Worm (Caenorhabditis elegans) whole organism, L4/young adult: ENCODE results near the gene F58F12.1.

ENCODE experiments used
- dao-5 ChIP-seq: sonication (generic microtip); optimal IDR thresholded peaks from 2 replicates; lab custom pipeline; 2016; ENCODE audit warnings: missing genotype, missing genetic modification characterization, moderate library complexity, missing compliant biosample characterization
- him-1 ChIP-seq: sonication (generic microtip); optimal IDR thresholded peaks from 2 replicates; lab custom pipeline; 2016; ENCODE audit warnings: missing genotype, missing genetic modification reagents, missing genetic modification characterization, missing compliant biosample characterization

DNA sequence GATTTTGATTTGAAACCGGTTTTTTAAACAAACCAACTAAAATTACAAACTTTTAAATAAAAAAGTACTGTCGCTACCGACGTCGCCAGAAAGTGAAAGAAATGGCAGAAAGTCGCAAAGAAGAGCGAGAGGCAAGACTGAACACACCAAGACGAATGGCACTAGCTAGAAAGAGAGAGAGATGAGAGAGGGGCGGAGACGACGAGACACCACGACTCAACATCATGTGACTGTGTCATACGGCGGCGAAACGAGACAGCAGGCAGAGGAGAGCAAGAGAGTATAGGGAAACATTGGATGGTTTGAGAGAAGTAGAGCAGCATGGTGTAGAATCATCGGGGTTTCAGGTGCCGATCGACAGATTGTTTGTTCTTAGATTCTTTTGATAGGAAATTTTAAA, 35.1 kb upstream of the F58F12.1 start:
- peak; percentile 18 for TF ChIP-seq him-1 (tag; lab: Kevin White, UChicago)
- TF ChIP-seq dao-5 (tag; lab: Kevin White, UChicago), result peak; percentile 78
